Worm (Caenorhabditis elegans) whole organism, early embryonic: ENCODE data around the gene apc-17.

Experiments used
- B0310.2 ChIP-seq: sonication (generic microtip); optimal IDR thresholded peaks from 2 replicates; lab custom pipeline; 2016; ENCODE audit warnings: mild to moderate bottlenecking, missing genetic modification characterization, missing compliant biosample characterization
- F13C5.2 ChIP-seq: sonication (generic microtip); optimal IDR thresholded peaks from 2 replicates; lab custom pipeline; 2017; ENCODE audit warnings: mild to moderate bottlenecking, missing genetic modification characterization, inconsistent platforms, missing compliant biosample characterization
- aly-1 ChIP-seq: sonication (generic microtip); optimal IDR thresholded peaks from 2 replicates; lab custom pipeline; 2016; ENCODE audit warnings: missing genetic modification characterization, missing compliant biosample characterization
- ama-1 ChIP-seq: fragments of 150-350 bp; optimal IDR thresholded peaks from 2 replicates; lab custom pipeline; 2014
- ceh-13 ChIP-seq: fragments of 200-800 bp; sonication (Bioruptor generic); optimal IDR thresholded peaks from 2 replicates; lab custom pipeline; 2018; ENCODE audit warnings: mild to moderate bottlenecking, missing genetic modification characterization, missing compliant biosample characterization
- ceh-36 ChIP-seq: sonication (generic microtip); optimal IDR thresholded peaks from 2 replicates; lab custom pipeline; 2016; ENCODE audit warnings: missing genetic modification characterization, inconsistent platforms, missing compliant biosample characterization
- ets-7 ChIP-seq: sonication (generic microtip); optimal IDR thresholded peaks from 2 replicates; lab custom pipeline; 2016; ENCODE audit warnings: missing genotype, missing genetic modification characterization, missing compliant biosample characterization
- flt-1 ChIP-seq: fragments of 200-800 bp; sonication (Bioruptor generic); IDR thresholded peaks from 2 replicates; pipeline ENCODE4 v1.3.6; 2022; ENCODE audit warnings: missing genetic modification characterization, missing compliant biosample characterization
- hmbx-1 ChIP-seq: sonication (generic microtip); optimal IDR thresholded peaks from 2 replicates; lab custom pipeline; 2016; ENCODE audit warnings: mild to moderate bottlenecking, missing genetic modification characterization, missing compliant biosample characterization
- hmg-4 ChIP-seq: fragments of 200-800 bp; sonication (Bioruptor generic); optimal IDR thresholded peaks from 2 replicates; lab custom pipeline; 2018; ENCODE audit warnings: mild to moderate bottlenecking, missing genetic modification characterization, missing compliant biosample characterization
- hnd-1 ChIP-seq: sonication (generic microtip); optimal IDR thresholded peaks from 2 replicates; lab custom pipeline; 2016; ENCODE audit warnings: missing genetic modification characterization, missing compliant biosample characterization
- pes-1 ChIP-seq: fragments of 200-800 bp; sonication (Bioruptor generic); IDR thresholded peaks from 2 replicates; pipeline ENCODE4 v1.3.6; 2022; ENCODE audit warnings: missing genetic modification reagents, missing genetic modification characterization, missing compliant biosample characterization
- scrt-1 ChIP-seq: fragments of 200-800 bp; sonication (Bioruptor generic); IDR thresholded peaks from 2 replicates; pipeline ENCODE4 v1.3.6; 2022; ENCODE audit warnings: missing genetic modification characterization, missing compliant biosample characterization
- sea-1 ChIP-seq: fragments of 200-800 bp; sonication (Bioruptor generic); conservative IDR thresholded peaks from 2 replicates; pipeline ENCODE4 v1.3.6; 2022; ENCODE audit warnings: missing genetic modification characterization, missing compliant biosample characterization
- tbx-11 ChIP-seq: fragments of 200-800 bp; sonication (Bioruptor generic); IDR thresholded peaks from 2 replicates; pipeline ENCODE4 v1.3.6; 2022; ENCODE audit warnings: missing genetic modification characterization, missing compliant biosample characterization
- tbx-37 ChIP-seq: fragments of 200-800 bp; sonication (Bioruptor generic); conservative IDR thresholded peaks from 2 replicates; pipeline ENCODE4 v1.3.6; 2022; ENCODE audit warnings: missing genetic modification reagents, missing genetic modification characterization, missing compliant biosample characterization
- tra-4 ChIP-seq: sonication (generic microtip); optimal IDR thresholded peaks from 2 replicates; lab custom pipeline; 2017; ENCODE audit warnings: missing genetic modification characterization, missing compliant biosample characterization

The apc-17 gene

ce11 chrII:11107828-11108227, at the start of gene apc-17:
TSS of gene apc-17 (plus strand) at chrII:11108128.
- TF ChIP-seq ama-1 (lab: Kevin White, UChicago), result no peak
- no peak for TF ChIP-seq ceh-36 (tag; lab: Kevin White, UChicago)
- no peak for TF ChIP-seq ets-7 (tag; lab: Kevin White, UChicago)
- TF ChIP-seq F13C5.2 (tag; lab: Kevin White, UChicago), result no peak
- TF ChIP-seq pes-1 (GFP tag; lab: Robert Waterston, UW), result no peak
- no peak for TF ChIP-seq flt-1 (GFP tag; lab: Robert Waterston, UW)
- no peak for TF ChIP-seq tbx-11 (GFP tag; lab: Robert Waterston, UW)
- no peak for TF ChIP-seq scrt-1 (GFP tag; lab: Robert Waterston, UW)
- TF ChIP-seq sea-1, result no peak
- no peak for TF ChIP-seq ceh-13 (GFP tag; lab: Kevin White, UChicago)

- no peak for TF ChIP-seq hnd-1 (tag; lab: Kevin White, UChicago)
- TF ChIP-seq pes-1 (GFP tag; lab: Robert Waterston, UW), result no peak
- TF ChIP-seq ama-1 (lab: Kevin White, UChicago), result no peak
- TF ChIP-seq ceh-13 (GFP tag; lab: Kevin White, UChicago), result no peak
- TF ChIP-seq F13C5.2 (tag; lab: Kevin White, UChicago), result no peak
- TF ChIP-seq tbx-11 (GFP tag; lab: Robert Waterston, UW), result no peak
- no peak for TF ChIP-seq aly-1 (tag; lab: Kevin White, UChicago)
- TF ChIP-seq sea-1, result no peak
- no peak for TF ChIP-seq B0310.2
- no peak for TF ChIP-seq tra-4 (tag; lab: Kevin White, UChicago)
- no peak for TF ChIP-seq hmbx-1 (tag; lab: Kevin White, UChicago)
- TF ChIP-seq tbx-37 (GFP tag; lab: Robert Waterston, UW), result no peak
- no peak for TF ChIP-seq ets-7 (tag; lab: Kevin White, UChicago)
- no peak for TF ChIP-seq scrt-1 (GFP tag; lab: Robert Waterston, UW)
- TF ChIP-seq flt-1 (GFP tag; lab: Robert Waterston, UW), result no peak
- no peak for TF ChIP-seq hmg-4 (GFP tag; lab: Kevin White, UChicago)
- no peak for TF ChIP-seq ceh-36 (tag; lab: Kevin White, UChicago)
Measured at ce11 chrII:11064191-11064695, 43.7 kb upstream of the apc-17 start.

ce11 chrII:11072565-11072964, 35.4 kb upstream of the apc-17 start:
- TF ChIP-seq ama-1 (lab: Kevin White, UChicago) (no peak), F13C5.2 (tag; lab: Kevin White, UChicago) (no peak), pes-1 (GFP tag; lab: Robert Waterston, UW) (no peak), B0310.2 (no peak), sea-1 (no peak), hmbx-1 (tag; lab: Kevin White, UChicago) (no peak), aly-1 (tag; lab: Kevin White, UChicago) (no peak), tbx-37 (GFP tag; lab: Robert Waterston, UW) (no peak), flt-1 (GFP tag; lab: Robert Waterston, UW) (no peak), ceh-36 (tag; lab: Kevin White, UChicago) (no peak), scrt-1 (GFP tag; lab: Robert Waterston, UW) (no peak), tbx-11 (GFP tag; lab: Robert Waterston, UW) (no peak), ceh-13 (GFP tag; lab: Kevin White, UChicago) (no peak), ets-7 (tag; lab: Kevin White, UChicago) (no peak), hnd-1 (tag; lab: Kevin White, UChicago) (no peak)

ce11 chrII:11076550-11076949, 31.4 kb upstream of the apc-17 start:
- TF ChIP-seq ceh-13 (GFP tag; lab: Kevin White, UChicago), result no peak
- no peak for TF ChIP-seq tra-4 (tag; lab: Kevin White, UChicago)
- no peak for TF ChIP-seq tbx-37 (GFP tag; lab: Robert Waterston, UW)
- TF ChIP-seq aly-1 (tag; lab: Kevin White, UChicago), result no peak
- no peak for TF ChIP-seq ets-7 (tag; lab: Kevin White, UChicago)
- TF ChIP-seq hmbx-1 (tag; lab: Kevin White, UChicago), result no peak
- TF ChIP-seq hnd-1 (tag; lab: Kevin White, UChicago), result no peak
- TF ChIP-seq hmg-4 (GFP tag; lab: Kevin White, UChicago), result no peak
- no peak for TF ChIP-seq flt-1 (GFP tag; lab: Robert Waterston, UW)
- TF ChIP-seq ceh-36 (tag; lab: Kevin White, UChicago), result no peak
- no peak for TF ChIP-seq F13C5.2 (tag; lab: Kevin White, UChicago)

- TF ChIP-seq tra-4 (tag; lab: Kevin White, UChicago) (no peak), pes-1 (GFP tag; lab: Robert Waterston, UW) (no peak), ama-1 (lab: Kevin White, UChicago) (no peak), scrt-1 (GFP tag; lab: Robert Waterston, UW) (no peak), tbx-11 (GFP tag; lab: Robert Waterston, UW) (no peak), ceh-13 (GFP tag; lab: Kevin White, UChicago) (no peak), aly-1 (tag; lab: Kevin White, UChicago) (no peak), B0310.2 (no peak), sea-1 (no peak), hmg-4 (GFP tag; lab: Kevin White, UChicago) (no peak), ceh-36 (tag; lab: Kevin White, UChicago) (no peak), F13C5.2 (tag; lab: Kevin White, UChicago) (no peak), flt-1 (GFP tag; lab: Robert Waterston, UW) (no peak), tbx-37 (GFP tag; lab: Robert Waterston, UW) (no peak)
Measured at ce11 chrII:11086770-11087169, 21.2 kb upstream of the apc-17 start.

ce11 chrII:11088137-11088536, 19.8 kb upstream of the apc-17 start:
- no peak for TF ChIP-seq hnd-1 (tag; lab: Kevin White, UChicago)
- 0 out of 2 replicates have a peak, but pooled peaks have one; percentile 18 for TF ChIP-seq scrt-1 (GFP tag; lab: Robert Waterston, UW)

- TF ChIP-seq ceh-13 (GFP tag; lab: Kevin White, UChicago) (no peak), ceh-36 (tag; lab: Kevin White, UChicago) (no peak), flt-1 (GFP tag; lab: Robert Waterston, UW) (no peak), tra-4 (tag; lab: Kevin White, UChicago) (no peak), pes-1 (GFP tag; lab: Robert Waterston, UW) (no peak), hnd-1 (tag; lab: Kevin White, UChicago) (no peak), B0310.2 (no peak)
Measured at ce11 chrII:11089356-11089755, 18.6 kb upstream of the apc-17 start, which contains the start of gene unc-53. TSS of gene unc-53 (minus strand) at chrII:11089456.
